Worm (Caenorhabditis elegans) whole organism, late embryonic: ENCODE measurements around the gene col-37.

ENCODE experiments used
- C38D4.7 ChIP-seq: fragments of 200-800 bp; sonication (Bioruptor generic); optimal IDR thresholded peaks from 2 replicates; lab custom pipeline; 2018; ENCODE audit warnings: mild to moderate bottlenecking, missing genetic modification characterization, moderate library complexity, missing compliant biosample characterization
- F13H6.1 ChIP-seq: sonication (generic microtip); optimal IDR thresholded peaks from 2 replicates; lab custom pipeline; 2016; ENCODE audit warnings: missing genetic modification characterization, missing compliant biosample characterization
- ceh-48 ChIP-seq: sonication (generic microtip); optimal IDR thresholded peaks from 2 replicates; lab custom pipeline; 2016; ENCODE audit warnings: missing genetic modification characterization, inconsistent platforms, missing compliant biosample characterization
- dmd-4 ChIP-seq: sonication (generic microtip); optimal IDR thresholded peaks from 2 replicates; lab custom pipeline; 2016; ENCODE audit warnings: borderline replicate concordance, missing genetic modification characterization, missing compliant biosample characterization
- dve-1 ChIP-seq: sonication (generic microtip); optimal IDR thresholded peaks from 2 replicates; lab custom pipeline; 2017; ENCODE audit warnings: antibody characterized with exemption, mild to moderate bottlenecking, missing genetic modification characterization, missing compliant biosample characterization
- pha-4 ChIP-seq: fragments of 150-350 bp; optimal IDR thresholded peaks from 2 replicates; lab custom pipeline; 2018; ENCODE audit warnings: missing biosample characterization, missing genetic modification reagents, missing genetic modification characterization
- pros-1 ChIP-seq: fragments of 150-350 bp; optimal IDR thresholded peaks from 2 replicates; lab custom pipeline; 2014; ENCODE audit warnings: missing biosample characterization, missing genetic modification reagents, missing genetic modification characterization
- ref-2 ChIP-seq: sonication (generic microtip); optimal IDR thresholded peaks from 2 replicates; lab custom pipeline; 2016; ENCODE audit warnings: missing genetic modification characterization, missing compliant biosample characterization
- sox-2 ChIP-seq: fragments of 200-800 bp; sonication (Bioruptor generic); IDR thresholded peaks from 2 replicates; pipeline ENCODE4 v1.3.6; 2022; ENCODE audit warnings: missing genetic modification reagents, missing genetic modification characterization, missing compliant biosample characterization
- tbx-7 ChIP-seq: sonication (generic microtip); optimal IDR thresholded peaks from 2 replicates; lab custom pipeline; 2016; ENCODE audit warnings: missing genotype, missing genetic modification characterization, missing compliant biosample characterization
- unc-3 ChIP-seq, 2 experiments: fragments of 200-800 bp in 1 of 2; sonication (Bioruptor generic) in 1 of 2; sonication (generic microtip) in 1 of 2; conservative IDR thresholded peaks in 1 of 2; optimal IDR thresholded peaks in 1 of 2; 2 replicates each; pipeline versions ENCODE4 v1.3.6 to Lab custom; 2016 to 2022; ENCODE audit warnings: missing compliant biosample characterization in 2 of 2, missing genetic modification characterization in 2 of 2, missing genetic modification reagents in 1 of 2

DNA sequence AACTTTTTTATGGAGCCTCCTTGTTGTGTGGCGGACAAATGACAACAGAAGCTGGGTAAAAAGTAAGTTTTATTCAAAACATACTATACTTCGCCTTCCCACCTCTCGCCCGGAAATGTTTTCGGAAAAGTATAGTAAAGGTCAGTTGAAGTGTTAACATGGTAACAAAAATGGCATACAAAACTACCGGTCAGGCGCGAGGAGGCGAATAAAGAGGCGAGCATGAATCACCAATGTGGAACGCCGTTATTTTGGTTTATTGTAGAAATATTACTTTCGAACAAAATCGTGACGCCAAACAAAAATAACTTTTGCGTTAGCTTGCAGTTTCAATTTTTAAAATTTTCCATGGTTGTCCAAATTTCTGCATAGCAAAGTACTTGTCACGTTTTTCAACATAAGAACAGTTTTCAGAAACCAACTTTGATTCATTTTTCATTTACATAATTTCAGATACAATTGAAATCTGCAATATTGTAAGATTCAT, 49.9 kb downstream of the col-37 start, which contains the start of gene C13C4.8:
- TF ChIP-seq pha-4 (tag; lab: Kevin White, UChicago) (no peak), F13H6.1 (tag; lab: Kevin White, UChicago) (no peak), sox-2 (GFP tag; lab: Robert Waterston, UW) (no peak), C38D4.7 (GFP tag; lab: Kevin White, UChicago) (no peak), pros-1 (tag; lab: Kevin White, UChicago) (no peak), ceh-48 (tag; lab: Kevin White, UChicago) (no peak), dmd-4 (tag; lab: Kevin White, UChicago) (no peak), tbx-7 (tag; lab: Kevin White, UChicago) (no peak), unc-3 (GFP tag; conservative IDR thresholded peaks at IDR 0.05; lab: Robert Waterston, UW) (no peak), unc-3 (tag; optimal IDR thresholded peaks at IDR 0.05; lab: Kevin White, UChicago) (no peak), dve-1 (no peak), ref-2 (no peak)
